Worm (Caenorhabditis elegans) whole organism, mixed stage, embryonic: ENCODE measurements around the gene mrpl-28.

Experiments used
- elt-1 ChIP-seq: sonication (generic microtip); optimal IDR thresholded peaks from 2 replicates; lab custom pipeline; 2017; ENCODE audit warnings: missing genetic modification characterization, mild to moderate bottlenecking, missing compliant biosample characterization, antibody characterized with exemption, moderate library complexity, borderline replicate concordance; ENCODE audit not compliant: insufficient read depth
- elt-3 ChIP-seq: fragments of 150-350 bp; optimal IDR thresholded peaks from 2 replicates; lab custom pipeline; 2014; ENCODE audit warnings: missing biosample characterization, missing genetic modification characterization
- ham-2 ChIP-seq: fragments of 200-800 bp; sonication (Bioruptor generic); optimal IDR thresholded peaks from 2 replicates; lab custom pipeline; 2018; ENCODE audit warnings: mild to moderate bottlenecking, missing genetic modification characterization, missing compliant biosample characterization
- mep-1 ChIP-seq: fragments of 150-350 bp; optimal IDR thresholded peaks from 2 replicates; lab custom pipeline; 2017; ENCODE audit warnings: missing biosample characterization, missing genetic modification reagents, missing genetic modification characterization, inconsistent platforms
- nhr-237 ChIP-seq: fragments of 150-350 bp; optimal IDR thresholded peaks from 2 replicates; lab custom pipeline; 2014; ENCODE audit warnings: missing biosample characterization, missing genetic modification characterization
- nhr-28 ChIP-seq: fragments of 150-350 bp; optimal IDR thresholded peaks from 2 replicates; lab custom pipeline; 2014; ENCODE audit warnings: missing biosample characterization, missing genetic modification characterization
- pha-4 ChIP-seq: fragments of 150-350 bp; optimal IDR thresholded peaks from 2 replicates; lab custom pipeline; 2018; ENCODE audit warnings: missing biosample characterization, missing genetic modification reagents, missing genetic modification characterization
- unc-120 ChIP-seq: sonication (generic microtip); optimal IDR thresholded peaks from 2 replicates; lab custom pipeline; 2017; ENCODE audit warnings: missing genetic modification characterization, missing compliant biosample characterization; ENCODE audit not compliant: poor library complexity, severe bottlenecking
- ztf-11 ChIP-seq: fragments of 150-350 bp; optimal IDR thresholded peaks from 2 replicates; lab custom pipeline; 2014; ENCODE audit warnings: missing biosample characterization, missing genetic modification characterization

ce11 chrII:105889-106288 lies 49.9 kb downstream of the mrpl-28 start, which contains the start of gene txt-1:
- TF ChIP-seq nhr-28 (tag; lab: Kevin White, UChicago) (no peak), elt-3 (tag; lab: Kevin White, UChicago) (no peak), mep-1 (tag; lab: Kevin White, UChicago) (no peak), pha-4 (tag; lab: Kevin White, UChicago) (no peak), elt-1 (tag; lab: Kevin White, UChicago) (no peak), nhr-237 (no peak), ztf-11 (tag; lab: Kevin White, UChicago) (no peak), unc-120 (tag; lab: Kevin White, UChicago) (no peak), ham-2 (no peak)
